Fruit fly (Drosophila melanogaster): ENCODE results near the gene LSm7.

DNA sequence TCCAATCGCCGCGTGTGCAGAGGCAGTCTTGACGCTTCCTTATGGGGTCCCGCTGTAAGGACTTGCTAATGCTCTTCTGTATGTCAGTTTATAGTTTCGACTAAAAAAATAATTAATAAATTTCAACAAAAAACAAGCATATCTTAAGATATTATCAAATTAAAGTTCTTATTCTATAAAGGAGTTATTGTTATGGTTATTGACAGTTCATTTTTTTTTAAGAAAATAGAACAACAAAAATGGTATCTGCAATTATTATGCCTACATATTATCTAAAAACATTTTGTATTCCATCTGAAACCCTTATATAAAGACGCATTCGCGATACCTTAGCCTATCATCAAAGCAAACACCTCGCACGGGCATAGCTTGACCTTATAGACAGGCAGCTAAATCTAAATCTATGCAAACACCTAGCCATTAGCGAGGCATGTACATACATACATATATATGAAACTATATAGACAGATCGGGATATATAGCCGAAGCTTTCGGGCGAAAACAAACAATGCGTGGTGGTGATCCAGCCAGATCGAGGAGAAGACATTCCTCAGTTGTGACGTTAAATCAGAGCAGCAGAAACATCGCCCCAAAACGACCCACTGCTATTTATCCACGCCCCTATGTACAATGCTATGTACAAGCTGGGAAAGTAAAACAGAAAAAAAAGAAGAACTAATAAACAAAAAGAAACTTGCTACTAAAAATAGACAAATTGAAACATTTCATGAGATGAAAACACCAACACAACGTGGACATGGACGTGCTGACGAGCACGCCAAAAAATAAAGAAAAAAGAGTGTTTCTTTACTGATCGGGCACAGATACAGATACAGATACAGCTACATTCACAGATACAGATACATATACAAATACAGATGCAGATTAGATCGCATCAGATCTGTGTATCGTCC lies 17.9 kb upstream of the LSm7 start, which contains the start of gene ppk17:
- TF ChIP-seq CG33017 (tag; optimal IDR thresholded peaks at IDR 0.05), result no peak
- TF ChIP-seq Mnt (GFP tag; optimal IDR thresholded peaks at IDR 0.05), result no peak
- no peak for TF ChIP-seq Crg-1 (GFP tag; optimal IDR thresholded peaks at IDR 0.05)
- peak; percentile 32 for TF ChIP-seq kay (GFP tag; ENCODE audit: borderline replicate concordance)
- TF ChIP-seq CG7101 (tag; optimal IDR thresholded peaks at IDR 0.05), result no peak
- no peak for TF ChIP-seq pad (GFP tag; optimal IDR thresholded peaks at IDR 0.05)
- TF ChIP-seq cic (GFP tag; optimal IDR thresholded peaks at IDR 0.05), result no peak
- TF ChIP-seq ovo (GFP tag; optimal IDR thresholded peaks at IDR 0.05), result no peak
- no peak for TF ChIP-seq CG12768 (GFP tag; optimal IDR thresholded peaks at IDR 0.05)

Data from whole organism, adult.